Worm (Caenorhabditis elegans) whole organism, midembryonic: ENCODE data around the gene zipt-7.2.
A peak's percentile ranks its signal among the peaks of the same experiment; 100 is the strongest.

Experiments used
- T22C8.4 ChIP-seq: fragments of 200-800 bp; sonication (Bioruptor generic); IDR thresholded peaks from 2 replicates; pipeline ENCODE4 v1.3.6; 2022; ENCODE audit warnings: missing genetic modification characterization, missing compliant biosample characterization
- cog-1 ChIP-seq: sonication (generic microtip); optimal IDR thresholded peaks from 2 replicates; lab custom pipeline; 2016; ENCODE audit warnings: missing genetic modification characterization, missing compliant biosample characterization
- flt-1 ChIP-seq: fragments of 200-800 bp; sonication (Bioruptor generic); IDR thresholded peaks from 2 replicates; pipeline ENCODE4 v1.3.6; 2022; ENCODE audit warnings: missing genetic modification characterization, missing compliant biosample characterization
- klf-2 ChIP-seq: fragments of 200-800 bp; sonication (Bioruptor generic); conservative IDR thresholded peaks from 2 replicates; pipeline ENCODE4 v1.3.6; 2022; ENCODE audit warnings: missing genetic modification reagents, missing genetic modification characterization, missing compliant biosample characterization
- med-1 ChIP-seq: sonication (generic microtip); optimal IDR thresholded peaks from 2 replicates; lab custom pipeline; 2017; ENCODE audit warnings: missing genetic modification characterization, mild to moderate bottlenecking, missing compliant biosample characterization, antibody characterized with exemption, missing genetic modification reagents; ENCODE audit not compliant: insufficient read depth
- ref-1 ChIP-seq: fragments of 200-800 bp; sonication (Bioruptor generic); conservative IDR thresholded peaks from 2 replicates; pipeline ENCODE4 v1.3.6; 2022; ENCODE audit warnings: missing genetic modification reagents, missing genetic modification characterization, missing compliant biosample characterization
- tab-1 ChIP-seq: fragments of 200-800 bp; sonication (Bioruptor generic); IDR thresholded peaks from 2 replicates; pipeline ENCODE4 v1.3.6; 2022; ENCODE audit warnings: missing genetic modification characterization, missing compliant biosample characterization
- ztf-23 ChIP-seq: fragments of 200-800 bp; sonication (Bioruptor generic); IDR thresholded peaks from 2 replicates; pipeline ENCODE4 v1.3.6; 2022; ENCODE audit warnings: missing genetic modification reagents, missing genetic modification characterization, missing compliant biosample characterization
- ztf-29 ChIP-seq: fragments of 200-800 bp; sonication (Bioruptor generic); IDR thresholded peaks from 2 replicates; pipeline ENCODE4 v1.3.6; 2022; ENCODE audit warnings: missing genetic modification reagents, missing genetic modification characterization, missing compliant biosample characterization

The zipt-7.2 gene

ce11 chrX:15507830-15508347 lies at the start of gene zipt-7.2:
zipt-7.2 (minus strand) TSS chrX:15507880.
- no peak for TF ChIP-seq med-1 (GFP tag; lab: Kevin White, UChicago)
- TF ChIP-seq cog-1 (tag; lab: Kevin White, UChicago), result peak; percentile 7
- TF ChIP-seq ztf-29, result no peak
- TF ChIP-seq ref-1, result no peak
- TF ChIP-seq ztf-23 (GFP tag; lab: Robert Waterston, UW), result no peak
- no peak for TF ChIP-seq T22C8.4 (GFP tag; lab: Robert Waterston, UW)
- no peak for TF ChIP-seq tab-1 (GFP tag; lab: Robert Waterston, UW)
- no peak for TF ChIP-seq klf-2 (GFP tag; lab: Robert Waterston, UW)
- TF ChIP-seq flt-1 (GFP tag; lab: Robert Waterston, UW), result peak; percentile 54; the same call in 1 of the 2 replicates

ce11 chrX:15555529-15555928 lies 47.8 kb upstream of the zipt-7.2 start:
- no peak for TF ChIP-seq ztf-29
- no peak for TF ChIP-seq ztf-23 (GFP tag; lab: Robert Waterston, UW)
- TF ChIP-seq T22C8.4 (GFP tag; lab: Robert Waterston, UW), result no peak
- no peak for TF ChIP-seq cog-1 (tag; lab: Kevin White, UChicago)
- no peak for TF ChIP-seq tab-1 (GFP tag; lab: Robert Waterston, UW)
- no peak for TF ChIP-seq klf-2 (GFP tag; lab: Robert Waterston, UW)
- no peak for TF ChIP-seq med-1 (GFP tag; lab: Kevin White, UChicago)

- no peak for TF ChIP-seq med-1 (GFP tag; lab: Kevin White, UChicago)
- no peak for TF ChIP-seq ztf-23 (GFP tag; lab: Robert Waterston, UW)
- no peak for TF ChIP-seq tab-1 (GFP tag; lab: Robert Waterston, UW)
- no peak for TF ChIP-seq T22C8.4 (GFP tag; lab: Robert Waterston, UW)
- no peak for TF ChIP-seq cog-1 (tag; lab: Kevin White, UChicago)
- no peak for TF ChIP-seq ztf-29
- TF ChIP-seq flt-1 (GFP tag; lab: Robert Waterston, UW), result no peak
- no peak for TF ChIP-seq ref-1
- no peak for TF ChIP-seq klf-2 (GFP tag; lab: Robert Waterston, UW)
Measured at ce11 chrX:15554910-15555309, 47.2 kb upstream of the zipt-7.2 start.

- TF ChIP-seq T22C8.4 (GFP tag; lab: Robert Waterston, UW), result no peak
- TF ChIP-seq tab-1 (GFP tag; lab: Robert Waterston, UW), result no peak
Measured at ce11 chrX:15552024-15552769, 44.5 kb upstream of the zipt-7.2 start.

ce11 chrX:15550769-15551168 lies 43.1 kb upstream of the zipt-7.2 start:
- TF ChIP-seq cog-1 (tag; lab: Kevin White, UChicago) (no peak), ref-1 (no peak), tab-1 (GFP tag; lab: Robert Waterston, UW) (no peak), ztf-29 (no peak), T22C8.4 (GFP tag; lab: Robert Waterston, UW) (no peak), flt-1 (GFP tag; lab: Robert Waterston, UW) (no peak), ztf-23 (GFP tag; lab: Robert Waterston, UW) (no peak), med-1 (GFP tag; lab: Kevin White, UChicago) (no peak), klf-2 (GFP tag; lab: Robert Waterston, UW) (no peak)

- TF ChIP-seq med-1 (GFP tag; lab: Kevin White, UChicago) (no peak), flt-1 (GFP tag; lab: Robert Waterston, UW) (no peak), cog-1 (tag; lab: Kevin White, UChicago) (no peak), ztf-23 (GFP tag; lab: Robert Waterston, UW) (no peak), T22C8.4 (GFP tag; lab: Robert Waterston, UW) (no peak), tab-1 (GFP tag; lab: Robert Waterston, UW) (no peak), klf-2 (GFP tag; lab: Robert Waterston, UW) (no peak), ztf-29 (no peak), ref-1 (no peak)
Measured at ce11 chrX:15547896-15548295, 40.2 kb upstream of the zipt-7.2 start.

- TF ChIP-seq flt-1 (GFP tag; lab: Robert Waterston, UW) (no peak), ref-1 (no peak), med-1 (GFP tag; lab: Kevin White, UChicago) (no peak), ztf-29 (no peak), klf-2 (GFP tag; lab: Robert Waterston, UW) (no peak), ztf-23 (GFP tag; lab: Robert Waterston, UW) (no peak), tab-1 (GFP tag; lab: Robert Waterston, UW) (no peak), T22C8.4 (GFP tag; lab: Robert Waterston, UW) (no peak), cog-1 (tag; lab: Kevin White, UChicago) (no peak)
Measured at ce11 chrX:15546943-15547342, 39.3 kb upstream of the zipt-7.2 start.

- TF ChIP-seq T22C8.4 (GFP tag; lab: Robert Waterston, UW) (no peak), klf-2 (GFP tag; lab: Robert Waterston, UW) (no peak), med-1 (GFP tag; lab: Kevin White, UChicago) (no peak), cog-1 (tag; lab: Kevin White, UChicago) (no peak)
Measured at ce11 chrX:15545485-15545884, 37.8 kb upstream of the zipt-7.2 start.

- TF ChIP-seq cog-1 (tag; lab: Kevin White, UChicago), result no peak
- TF ChIP-seq ztf-23 (GFP tag; lab: Robert Waterston, UW), result no peak
- TF ChIP-seq med-1 (GFP tag; lab: Kevin White, UChicago), result no peak
- no peak for TF ChIP-seq ref-1
- no peak for TF ChIP-seq flt-1 (GFP tag; lab: Robert Waterston, UW)
- no peak for TF ChIP-seq klf-2 (GFP tag; lab: Robert Waterston, UW)
- no peak for TF ChIP-seq ztf-29
- no peak for TF ChIP-seq T22C8.4 (GFP tag; lab: Robert Waterston, UW)
- TF ChIP-seq tab-1 (GFP tag; lab: Robert Waterston, UW), result no peak
Measured at ce11 chrX:15544671-15545070, 37.0 kb upstream of the zipt-7.2 start.
